Fruit fly (Drosophila melanogaster) whole organism: ENCODE results near the gene Paics.

Experiments used
- CG8478 ChIP-seq: fragments of >200 bp; optimal IDR thresholded peaks from 2 replicates; lab custom pipeline; 2018; ENCODE audit warnings: inconsistent platforms
- Dll ChIP-seq: fragments of >200 bp; optimal IDR thresholded peaks from 2 replicates; lab custom pipeline; 2017
- pan ChIP-seq: fragments of >200 bp; optimal IDR thresholded peaks from 2 replicates; lab custom pipeline; 2017
- psq ChIP-seq: fragments of >200 bp; optimal IDR thresholded peaks from 2 replicates; lab custom pipeline; 2017
- usp ChIP-seq: fragments of >200 bp; optimal IDR thresholded peaks from 2 replicates; lab custom pipeline; 2017; ENCODE audit warnings: missing biosample characterization, missing genetic modification characterization, mixed read lengths

DNA sequence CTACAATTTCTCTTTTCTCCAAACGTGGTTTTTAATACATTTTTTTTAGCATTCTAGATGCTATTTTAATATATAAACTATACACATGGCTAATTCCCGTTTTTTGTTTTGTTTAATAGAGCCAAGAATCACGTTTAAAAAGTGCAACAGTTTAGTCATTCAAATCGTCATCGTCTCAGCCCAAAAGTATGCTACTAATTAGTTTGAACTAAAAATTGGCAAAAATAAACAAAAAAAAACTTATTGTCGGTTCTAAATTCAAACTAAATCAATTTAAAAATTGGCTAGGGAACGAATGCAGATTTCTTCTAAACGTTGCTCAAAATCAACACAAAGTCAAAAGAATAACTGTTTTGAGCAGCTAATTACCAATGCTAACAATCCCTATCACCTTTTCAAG, 3.3 kb downstream of the Paics start:
- TF ChIP-seq CG8478 (lab: Kevin White, UChicago) (no peak), usp (no peak), pan (lab: Kevin White, UChicago) (no peak), psq (no peak), Dll (no peak)
